Worm (Caenorhabditis elegans) whole organism, young adult: Measurements from ENCODE around the gene C18E9.8.

Experiments
- ceh-27 ChIP-seq: fragments of 200-800 bp; sonication (Bioruptor generic); optimal IDR thresholded peaks from 2 replicates; lab custom pipeline; 2018; ENCODE audit warnings: mild to moderate bottlenecking, missing genetic modification characterization, moderate library complexity, missing compliant biosample characterization
- ceh-91 ChIP-seq: fragments of 200-800 bp; sonication (Bioruptor generic); IDR thresholded peaks from 2 replicates; pipeline ENCODE4 v1.3.6; 2022; ENCODE audit warnings: missing genetic modification reagents, missing genetic modification characterization, missing compliant biosample characterization
- dpl-1 ChIP-seq: fragments of 150-350 bp; optimal IDR thresholded peaks from 2 replicates; lab custom pipeline; 2014; ENCODE audit warnings: missing biosample characterization, missing genetic modification reagents, missing genetic modification characterization
- egl-18 ChIP-seq: fragments of 200-800 bp; sonication (Bioruptor generic); IDR thresholded peaks from 2 replicates; pipeline ENCODE4 v1.3.6; 2022; ENCODE audit warnings: missing genetic modification reagents, missing genetic modification characterization, missing compliant biosample characterization
- gei-17 ChIP-seq: fragments of 200-800 bp; sonication (Bioruptor generic); optimal IDR thresholded peaks from 2 replicates; lab custom pipeline; 2018; ENCODE audit warnings: mild to moderate bottlenecking, missing genetic modification characterization, missing compliant biosample characterization
- ztf-26 ChIP-seq: sonication (generic microtip); optimal IDR thresholded peaks from 2 replicates; lab custom pipeline; 2017; ENCODE audit warnings: missing genetic modification characterization, missing compliant biosample characterization

ce11 chrII:8951270-8951669, 36.6 kb downstream of the C18E9.8 start:
- TF ChIP-seq ceh-91 = no peak
- TF ChIP-seq egl-18 (GFP tag; lab: Robert Waterston, UW) = no peak
- TF ChIP-seq gei-17 (GFP tag; lab: Kevin White, UChicago) = no peak
- TF ChIP-seq ztf-26 (tag; lab: Kevin White, UChicago) = no peak
- no peak for TF ChIP-seq dpl-1
- TF ChIP-seq ceh-27 (GFP tag; lab: Kevin White, UChicago) = no peak
